Worm (Caenorhabditis elegans) whole organism, late embryonic: ENCODE data around the gene T07G12.3.

ENCODE experiments used
- ama-1 ChIP-seq: fragments of 150-350 bp; optimal IDR thresholded peaks from 2 replicates; lab custom pipeline; 2014
- ceh-14 ChIP-seq: sonication (generic microtip); optimal IDR thresholded peaks from 2 replicates; lab custom pipeline; 2016; ENCODE audit warnings: missing genotype, missing genetic modification characterization, missing compliant biosample characterization
- ceh-18 ChIP-seq: sonication (generic microtip); optimal IDR thresholded peaks from 2 replicates; lab custom pipeline; 2016; ENCODE audit warnings: missing genetic modification characterization, missing compliant biosample characterization
- elt-4 ChIP-seq: sonication (generic microtip); optimal IDR thresholded peaks from 2 replicates; lab custom pipeline; 2016; ENCODE audit warnings: missing genetic modification characterization, missing compliant biosample characterization
- tbx-7 ChIP-seq: sonication (generic microtip); optimal IDR thresholded peaks from 2 replicates; lab custom pipeline; 2016; ENCODE audit warnings: missing genotype, missing genetic modification characterization, missing compliant biosample characterization
- ttx-3 ChIP-seq: sonication (generic microtip); optimal IDR thresholded peaks from 2 replicates; lab custom pipeline; 2016; ENCODE audit warnings: missing genetic modification reagents, missing genetic modification characterization, missing compliant biosample characterization
- unc-42 ChIP-seq: sonication (generic microtip); optimal IDR thresholded peaks from 2 replicates; lab custom pipeline; 2016; ENCODE audit warnings: missing genotype, missing genetic modification characterization, missing compliant biosample characterization
- zip-5 ChIP-seq: sonication (generic microtip); optimal IDR thresholded peaks from 2 replicates; lab custom pipeline; 2016; ENCODE audit warnings: missing genetic modification characterization, missing compliant biosample characterization

DNA sequence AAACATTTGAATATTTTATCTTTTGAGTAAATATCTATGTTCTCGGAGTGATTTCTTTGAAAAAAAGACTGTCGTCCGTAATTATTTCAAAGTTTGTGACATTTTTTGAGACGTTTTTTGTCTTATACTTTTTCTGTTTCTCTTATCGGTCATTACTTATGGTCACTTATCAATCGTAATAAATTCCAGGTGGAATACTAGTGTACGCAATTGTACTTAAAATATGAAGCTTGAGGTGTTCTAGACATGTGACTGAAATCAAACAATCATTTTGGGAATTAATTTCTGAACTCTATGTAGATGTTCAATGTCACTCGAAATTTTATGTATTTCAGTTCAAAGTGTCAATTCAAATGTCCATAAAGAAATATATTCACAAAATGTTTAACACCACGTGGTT is 8.5 kb downstream of the T07G12.3 start:
- TF ChIP-seq zip-5 (tag; lab: Kevin White, UChicago) (no peak), tbx-7 (tag; lab: Kevin White, UChicago) (no peak), ttx-3 (tag; lab: Kevin White, UChicago) (no peak), elt-4 (no peak), unc-42 (no peak), ama-1 (lab: Kevin White, UChicago) (no peak), ceh-14 (no peak), ceh-18 (tag; lab: Kevin White, UChicago) (no peak)
